Fruit fly (Drosophila melanogaster): Measurements from ENCODE around the gene CG1847.

dm6 chrX:11848507-11849264 lies 20.3 kb upstream of the CG1847 start:
- no peak for TF ChIP-seq Pif1A (GFP tag; optimal IDR thresholded peaks at IDR 0.05)
- no peak for TF ChIP-seq CG14655 (GFP tag; optimal IDR thresholded peaks at IDR 0.05)
- TF ChIP-seq CG34367 (tag; optimal IDR thresholded peaks at IDR 0.05): no peak
- no peak for TF ChIP-seq CG8301 (tag; optimal IDR thresholded peaks at IDR 0.05)
- no peak for TF ChIP-seq rn (GFP tag; IDR thresholded peaks at IDR 0.05)
- TF ChIP-seq Ets98B (GFP tag; IDR thresholded peaks at IDR 0.05): no peak
